Worm (Caenorhabditis elegans): Measurements from ENCODE around the gene rfk-1.

The rfk-1 gene

DNA sequence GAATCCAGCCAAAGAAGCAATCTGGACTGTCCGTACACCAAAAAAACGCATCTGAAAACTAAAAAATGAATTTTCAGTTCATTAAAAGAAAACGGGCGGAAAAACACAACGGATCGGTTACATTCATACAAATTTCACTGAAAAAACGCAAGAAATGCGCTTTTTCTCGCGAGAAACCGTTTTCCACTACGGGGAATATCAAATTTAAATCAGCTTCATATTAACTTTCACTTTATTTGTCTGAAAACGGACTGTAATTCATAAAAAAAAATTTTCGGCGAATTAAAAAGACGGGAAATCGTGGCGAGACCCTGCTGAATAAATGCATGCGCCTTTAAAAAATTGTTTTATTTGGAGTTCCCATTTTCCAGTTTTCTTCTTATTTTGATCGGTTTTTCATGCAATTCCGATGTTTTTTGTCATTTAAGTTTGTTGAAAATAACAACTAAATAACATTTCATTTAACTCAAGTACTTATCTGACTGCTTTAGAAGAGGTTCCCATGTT is 41.5 kb downstream of the rfk-1 start, which contains the start of gene pges-2:
pges-2 (minus strand) TSS at position 51 of the 507 bp plus-strand sequence.
- TF ChIP-seq snpc-4 (tag; optimal IDR thresholded peaks at IDR 0.05) = peak; percentile 3
- TF ChIP-seq ceh-82 (tag; optimal IDR thresholded peaks at IDR 0.05) = no peak
- TF ChIP-seq ztf-11 (tag; optimal IDR thresholded peaks at IDR 0.05) = no peak
- TF ChIP-seq ama-1 (optimal IDR thresholded peaks at IDR 0.05) = no peak
- no peak for TF ChIP-seq elt-3 (tag; optimal IDR thresholded peaks at IDR 0.05)
- no peak for TF ChIP-seq ztf-4 (tag; optimal IDR thresholded peaks at IDR 0.05)
- no peak for TF ChIP-seq nhr-237 (tag; optimal IDR thresholded peaks at IDR 0.05)
- TF ChIP-seq nhr-28 (tag; optimal IDR thresholded peaks at IDR 0.05) = no peak
- TF ChIP-seq pha-4 (tag; optimal IDR thresholded peaks at IDR 0.05) = peak; percentile 36
- TF ChIP-seq tbx-2 (tag; optimal IDR thresholded peaks at IDR 0.05) = no peak
- no peak for TF ChIP-seq fos-1 (tag; optimal IDR thresholded peaks at IDR 0.05)
- no peak for TF ChIP-seq eor-1 (tag; optimal IDR thresholded peaks at IDR 0.05)
- no peak for TF ChIP-seq ceh-28 (tag; optimal IDR thresholded peaks at IDR 0.05)
- no peak for TF ChIP-seq elt-2 (tag; optimal IDR thresholded peaks at IDR 0.05)
- peak; percentile 40 for TF ChIP-seq lin-15B (tag; optimal IDR thresholded peaks at IDR 0.05)
- peak; percentile 35 for TF ChIP-seq pqm-1 (tag; optimal IDR thresholded peaks at IDR 0.05)
- TF ChIP-seq ceh-9 (tag; optimal IDR thresholded peaks at IDR 0.05) = no peak
- TF ChIP-seq hmg-11 (tag; optimal IDR thresholded peaks at IDR 0.05) = peak; percentile 42
- TF ChIP-seq lin-39 (tag; optimal IDR thresholded peaks at IDR 0.05) = no peak
- no peak for TF ChIP-seq mml-1 (tag; optimal IDR thresholded peaks at IDR 0.05)
- TF ChIP-seq nhr-76 (tag; optimal IDR thresholded peaks at IDR 0.05) = no peak
- no peak for TF ChIP-seq aly-2 (tag; optimal IDR thresholded peaks at IDR 0.05)
- peak; percentile 43 for TF ChIP-seq nfya-1 (tag; optimal IDR thresholded peaks at IDR 0.05; ENCODE audit: insufficient read depth)
- no peak for TF ChIP-seq nhr-11 (tag; optimal IDR thresholded peaks at IDR 0.05)
- TF ChIP-seq unc-39 (tag; optimal IDR thresholded peaks at IDR 0.05) = no peak
- no peak for TF ChIP-seq daf-12 (tag; optimal IDR thresholded peaks at IDR 0.05)
- TF ChIP-seq nhr-23 (tag; optimal IDR thresholded peaks at IDR 0.05) = no peak
- no peak for TF ChIP-seq egl-27 (tag; optimal IDR thresholded peaks at IDR 0.05)
- no peak for TF ChIP-seq egl-5 (tag; optimal IDR thresholded peaks at IDR 0.05)
- no peak for TF ChIP-seq skn-1 (tag; optimal IDR thresholded peaks at IDR 0.05)
- TF ChIP-seq nhr-43 (tag; optimal IDR thresholded peaks at IDR 0.05; ENCODE audit: poor library complexity, severe bottlenecking) = no peak
- TF ChIP-seq jun-1 (tag; optimal IDR thresholded peaks at IDR 0.05) = no peak
- no peak for TF ChIP-seq fkh-10 (GFP tag; optimal IDR thresholded peaks at IDR 0.05)
- TF ChIP-seq unc-62 (GFP tag; optimal IDR thresholded peaks at IDR 0.05) = no peak
- TF ChIP-seq nhr-77 (tag; optimal IDR thresholded peaks at IDR 0.05) = no peak
- TF ChIP-seq fkh-2 (tag; optimal IDR thresholded peaks at IDR 0.05) = no peak

ce11 chrIV:10366018-10366417 is 43.3 kb downstream of the rfk-1 start, which contains the start of gene sir-2.1:
sir-2.1 (minus strand) TSS chrIV:10366229.
- TF ChIP-seq egl-5 (tag; optimal IDR thresholded peaks at IDR 0.05) = no peak
- TF ChIP-seq lsy-12 (tag; optimal IDR thresholded peaks at IDR 0.05) = peak; percentile 54
- peak; percentile 9 for TF ChIP-seq nhr-25 (tag; optimal IDR thresholded peaks at IDR 0.05)
- TF ChIP-seq fkh-2 (tag; optimal IDR thresholded peaks at IDR 0.05) = no peak
- TF ChIP-seq nhr-23 (tag; optimal IDR thresholded peaks at IDR 0.05) = peak; percentile 55
- peak; percentile 27 for TF ChIP-seq lin-39 (tag; optimal IDR thresholded peaks at IDR 0.05)
- TF ChIP-seq elt-2 (tag; optimal IDR thresholded peaks at IDR 0.05) = peak; percentile 32
- no peak for TF ChIP-seq hmg-11 (tag; optimal IDR thresholded peaks at IDR 0.05)
- peak; percentile 58 for TF ChIP-seq lin-15B (tag; optimal IDR thresholded peaks at IDR 0.05)
- peak; percentile 31 for TF ChIP-seq ceh-28 (tag; optimal IDR thresholded peaks at IDR 0.05)
- peak; percentile 33 for TF ChIP-seq snpc-4 (tag; optimal IDR thresholded peaks at IDR 0.05)
- TF ChIP-seq nfya-1 (tag; optimal IDR thresholded peaks at IDR 0.05; ENCODE audit: insufficient read depth) = peak; percentile 26
- TF ChIP-seq nhr-12 (tag; optimal IDR thresholded peaks at IDR 0.05) = no peak
- no peak for TF ChIP-seq fkh-10 (GFP tag; optimal IDR thresholded peaks at IDR 0.05)
- peak; percentile 47 for TF ChIP-seq pha-4 (tag; optimal IDR thresholded peaks at IDR 0.05)
- TF ChIP-seq jun-1 (tag; optimal IDR thresholded peaks at IDR 0.05) = peak; percentile 2
- peak; percentile 59 for TF ChIP-seq ama-1 (optimal IDR thresholded peaks at IDR 0.05)
- TF ChIP-seq nhr-11 (tag; optimal IDR thresholded peaks at IDR 0.05) = no peak
- peak; percentile 13 for TF ChIP-seq nhr-43 (tag; optimal IDR thresholded peaks at IDR 0.05; ENCODE audit: poor library complexity, severe bottlenecking)

DNA sequence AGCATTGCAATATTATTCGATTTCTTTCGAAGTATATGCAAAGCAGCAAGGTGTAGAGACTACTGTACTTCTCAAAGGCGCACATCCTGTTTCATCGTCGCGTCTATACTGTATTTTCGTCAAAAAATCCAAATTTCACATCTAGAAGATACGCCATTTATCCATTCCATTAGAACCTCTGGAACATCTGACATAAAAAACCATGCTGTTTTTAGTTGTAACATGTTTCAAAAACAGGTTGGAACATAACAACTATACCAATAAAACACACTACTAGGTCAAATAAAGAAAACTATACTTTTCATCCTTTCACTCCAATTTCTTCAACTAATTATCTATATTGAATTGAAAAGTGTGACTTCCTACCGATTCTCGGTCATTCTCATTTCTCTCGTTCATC is 48.9 kb downstream of the rfk-1 start, which contains the start of gene ugt-59:
ugt-59 (plus strand) TSS at position 301 of the 400 bp plus-strand sequence.
- TF ChIP-seq skn-1 (tag; optimal IDR thresholded peaks at IDR 0.05) = no peak
- TF ChIP-seq snpc-4 (tag; optimal IDR thresholded peaks at IDR 0.05) = no peak
- no peak for TF ChIP-seq unc-39 (tag; optimal IDR thresholded peaks at IDR 0.05)
- TF ChIP-seq ceh-9 (tag; optimal IDR thresholded peaks at IDR 0.05) = no peak
- no peak for TF ChIP-seq sea-2 (GFP tag; optimal IDR thresholded peaks at IDR 0.05)
- TF ChIP-seq egl-27 (tag; optimal IDR thresholded peaks at IDR 0.05) = no peak
- TF ChIP-seq pqm-1 (tag; optimal IDR thresholded peaks at IDR 0.05) = no peak
- no peak for TF ChIP-seq nhr-11 (tag; optimal IDR thresholded peaks at IDR 0.05)
